Worm (Caenorhabditis elegans) whole organism, late embryonic: ENCODE data around the gene zmp-4.

Experiments
- ama-1 ChIP-seq: fragments of 150-350 bp; optimal IDR thresholded peaks from 2 replicates; lab custom pipeline; 2014
- ceh-34 ChIP-seq: sonication (generic microtip); optimal IDR thresholded peaks from 2 replicates; lab custom pipeline; 2016; ENCODE audit warnings: mild to moderate bottlenecking, missing genetic modification characterization, missing compliant biosample characterization
- che-1 ChIP-seq: sonication (generic microtip); optimal IDR thresholded peaks from 2 replicates; lab custom pipeline; 2016; ENCODE audit warnings: mild to moderate bottlenecking, missing genetic modification characterization, missing compliant biosample characterization
- dmd-4 ChIP-seq: sonication (generic microtip); optimal IDR thresholded peaks from 2 replicates; lab custom pipeline; 2016; ENCODE audit warnings: borderline replicate concordance, missing genetic modification characterization, missing compliant biosample characterization
- elt-2 ChIP-seq: sonication (generic microtip); optimal IDR thresholded peaks from 2 replicates; lab custom pipeline; 2016; ENCODE audit warnings: missing genetic modification reagents, missing genetic modification characterization, missing compliant biosample characterization
- fkh-10 ChIP-seq: fragments of 150-350 bp; optimal IDR thresholded peaks from 2 replicates; lab custom pipeline; 2014; ENCODE audit warnings: missing biosample characterization, missing genetic modification reagents, missing genetic modification characterization
- hlh-15 ChIP-seq: sonication (generic microtip); optimal IDR thresholded peaks from 2 replicates; lab custom pipeline; 2016; ENCODE audit warnings: missing genetic modification characterization, missing compliant biosample characterization
- hlh-6 ChIP-seq: sonication (generic microtip); optimal IDR thresholded peaks from 2 replicates; lab custom pipeline; 2016; ENCODE audit warnings: missing genotype, missing genetic modification characterization, missing compliant biosample characterization
- npax-4 ChIP-seq: sonication (generic microtip); optimal IDR thresholded peaks from 2 replicates; lab custom pipeline; 2016; ENCODE audit warnings: missing genetic modification characterization, missing compliant biosample characterization
- pag-3 ChIP-seq: sonication (generic microtip); optimal IDR thresholded peaks from 2 replicates; lab custom pipeline; 2016; ENCODE audit warnings: missing compliant biosample characterization, missing genetic modification characterization, borderline replicate concordance
- sdc-2 ChIP-seq: sonication (generic microtip); optimal IDR thresholded peaks from 2 replicates; lab custom pipeline; 2016; ENCODE audit warnings: missing genotype, missing genetic modification characterization, missing compliant biosample characterization

ce11 chrV:14915599-14915998 lies 5.8 kb downstream of the zmp-4 start, which contains the start of gene H12D21.11:
- TF ChIP-seq npax-4 (tag; lab: Kevin White, UChicago), result no peak
- TF ChIP-seq elt-2 (tag; lab: Kevin White, UChicago), result no peak
- no peak for TF ChIP-seq ceh-34 (tag; lab: Kevin White, UChicago)
- no peak for TF ChIP-seq fkh-10 (GFP tag; lab: Kevin White, UChicago)
- TF ChIP-seq ama-1, result no peak
- no peak for TF ChIP-seq sdc-2
- TF ChIP-seq hlh-6 (tag; lab: Kevin White, UChicago), result no peak
- no peak for TF ChIP-seq dmd-4
- TF ChIP-seq che-1 (tag; lab: Kevin White, UChicago), result no peak
- no peak for TF ChIP-seq pag-3 (tag; lab: Kevin White, UChicago)
- TF ChIP-seq hlh-15 (tag; lab: Kevin White, UChicago), result no peak
